Fruit fly (Drosophila melanogaster) whole organism: ENCODE results near the gene CG4822.

Experiments used
- Dll ChIP-seq: fragments of >200 bp; optimal IDR thresholded peaks from 2 replicates; lab custom pipeline; 2017
- pan ChIP-seq: fragments of >200 bp; optimal IDR thresholded peaks from 2 replicates; lab custom pipeline; 2017
- psq ChIP-seq: fragments of >200 bp; optimal IDR thresholded peaks from 2 replicates; lab custom pipeline; 2017

dm6 chr2L:123007-123327 lies 1.4 kb upstream of the CG4822 start:
- TF ChIP-seq pan (lab: Kevin White, UChicago), result no peak
- TF ChIP-seq psq (lab: Kevin White, UChicago), result no peak
- no peak for TF ChIP-seq Dll (lab: Kevin White, UChicago)
